Worm (Caenorhabditis elegans): ENCODE measurements around the gene C01G10.6.

ce11 chrV:15099447-15099846 lies 12.0 kb downstream of the C01G10.6 start, which contains the start of gene C01G10.1:
- TF ChIP-seq F13H6.1 (tag; optimal IDR thresholded peaks at IDR 0.05) (no peak), ceh-6 (GFP tag; optimal IDR thresholded peaks at IDR 0.05) (no peak), pqm-1 (tag; optimal IDR thresholded peaks at IDR 0.05) (no peak), K02D7.2 (tag; optimal IDR thresholded peaks at IDR 0.05) (no peak), ceh-9 (tag; optimal IDR thresholded peaks at IDR 0.05) (no peak), nhr-11 (tag; optimal IDR thresholded peaks at IDR 0.05) (no peak)
